Worm (Caenorhabditis elegans): ENCODE data around the gene F18H3.1.

Gene F18H3.1

DNA sequence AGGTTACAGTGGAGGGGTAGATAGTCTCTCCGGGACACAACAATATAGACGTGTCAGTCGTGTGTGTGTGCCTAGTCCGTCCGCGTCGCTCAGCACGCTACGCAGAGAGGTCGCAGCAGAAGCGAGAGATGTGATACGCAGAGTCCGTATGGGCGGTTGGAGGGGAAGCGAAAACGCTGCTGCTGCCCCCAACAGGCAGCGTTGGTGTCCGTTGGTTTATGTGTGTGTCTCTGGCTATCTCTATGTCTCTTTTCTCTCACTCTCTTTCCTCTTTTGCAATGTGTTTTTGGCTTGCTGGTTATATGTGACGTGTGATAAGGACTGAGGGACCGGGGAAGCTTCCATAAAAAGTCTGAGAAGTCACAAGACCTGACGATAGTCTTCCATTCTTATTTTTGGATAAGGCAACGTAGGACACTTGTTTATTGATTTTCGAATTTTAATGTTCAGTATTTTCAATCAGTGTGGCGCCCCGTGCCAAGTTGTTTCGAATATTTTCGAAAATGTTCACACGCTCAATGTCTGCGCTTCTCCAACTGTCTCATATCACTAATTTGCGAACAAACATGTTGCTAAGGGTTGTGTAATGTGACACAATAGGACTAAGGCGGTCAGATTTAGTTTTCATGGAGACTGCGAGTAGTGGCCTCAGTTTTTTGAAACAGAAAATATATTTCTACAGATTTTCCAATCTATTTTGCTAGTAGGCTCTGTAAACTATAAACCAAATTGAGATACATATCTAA, 8.1 kb downstream of the F18H3.1 start, which contains the start of gene pab-2 (continued):
- TF ChIP-seq ces-1 (GFP tag; optimal IDR thresholded peaks at IDR 0.05) (no peak), fos-1 (tag; optimal IDR thresholded peaks at IDR 0.05) (no peak), madf-5 (GFP tag; IDR thresholded peaks at IDR 0.05) (no peak), rbr-2 (tag; optimal IDR thresholded peaks at IDR 0.05) (peak; percentile 87), hlh-30 (tag; optimal IDR thresholded peaks at IDR 0.05; ENCODE audit: insufficient read depth) (peak; percentile 93), nhr-48 (tag; optimal IDR thresholded peaks at IDR 0.05) (peak; percentile 92), tra-1 (GFP tag; IDR thresholded peaks at IDR 0.05) (peak; percentile 85), mdl-1 (tag; optimal IDR thresholded peaks at IDR 0.05) (peak; percentile 70 to 87), nhr-6 (tag; optimal IDR thresholded peaks at IDR 0.05) (no peak), zag-1 (tag; optimal IDR thresholded peaks at IDR 0.05) (peak; percentile 54), egl-27 (tag; optimal IDR thresholded peaks at IDR 0.05) (no peak), ceh-82 (tag; optimal IDR thresholded peaks at IDR 0.05) (no peak), lin-39 (tag; optimal IDR thresholded peaks at IDR 0.05) (no peak), attf-4 (tag; optimal IDR thresholded peaks at IDR 0.05) (no peak), gei-8 (GFP tag; optimal IDR thresholded peaks at IDR 0.05) (peak; percentile 71), nhr-25 (tag; optimal IDR thresholded peaks at IDR 0.05; ENCODE audit: borderline replicate concordance, insufficient read depth) (peak; percentile 51), pha-4 (GFP tag; IDR thresholded peaks at IDR 0.05) (peak; percentile 49; the same call in 1 of the 2 replicates), pha-4 (tag; optimal IDR thresholded peaks at IDR 0.05) (no peak), mxl-3 (GFP tag; optimal IDR thresholded peaks at IDR 0.05) (peak; percentile 97), nhr-28 (tag; optimal IDR thresholded peaks at IDR 0.05) (peak; percentile 87), mxl-2 (GFP tag; conservative IDR thresholded peaks at IDR 0.05) (0 out of 2 replicates have a peak, but pooled peaks have one; percentile 61), zfp-2 (tag; optimal IDR thresholded peaks at IDR 0.05) (no peak), egl-43 (GFP tag; IDR thresholded peaks at IDR 0.05) (peak; percentile 76), R02D3.7 (tag; optimal IDR thresholded peaks at IDR 0.05) (no peak), snpc-1.2 (GFP tag; IDR thresholded peaks at IDR 0.05) (no peak), lsy-2 (tag; optimal IDR thresholded peaks at IDR 0.05) (peak; percentile 43 to 82), snpc-4 (tag; optimal IDR thresholded peaks at IDR 0.05) (no peak), lim-7 (GFP tag; IDR thresholded peaks at IDR 0.05) (0 out of 2 replicates have a peak, but pooled peaks have one; percentile 53), spr-1 (tag; optimal IDR thresholded peaks at IDR 0.05) (peak; percentile 73), lin-1 (GFP tag; IDR thresholded peaks at IDR 0.05) (no peak; the same call in 1 of the 2 replicates), jun-1 (tag; optimal IDR thresholded peaks at IDR 0.05) (no peak), dmd-6 (GFP tag; IDR thresholded peaks at IDR 0.05) (peak; percentile 91), zip-11 (GFP tag; IDR thresholded peaks at IDR 0.05) (no peak), nhr-77 (tag; optimal IDR thresholded peaks at IDR 0.05) (peak; percentile 54), nhr-76 (tag; optimal IDR thresholded peaks at IDR 0.05) (no peak), ZK337.2 (GFP tag; IDR thresholded peaks at IDR 0.05) (no peak), T20F7.1 (GFP tag; optimal IDR thresholded peaks at IDR 0.05) (peak; percentile 46), nhr-11 (tag; optimal IDR thresholded peaks at IDR 0.05) (peak; percentile 79), mdt-29 (GFP tag; IDR thresholded peaks at IDR 0.05) (no peak), ceh-44 (GFP tag; IDR thresholded peaks at IDR 0.05) (no peak), ama-1 (optimal IDR thresholded peaks at IDR 0.05) (no peak), hmg-1.1 (GFP tag; IDR thresholded peaks at IDR 0.05) (peak; percentile 90), lir-3 (tag; optimal IDR thresholded peaks at IDR 0.05) (no peak), unc-62 (GFP tag; optimal IDR thresholded peaks at IDR 0.05 in 1 of 2) (peak in 1 of 2 experiments; percentile 90), unc-62 (tag; optimal IDR thresholded peaks at IDR 0.05) (no peak), Y5F2A.4 (GFP tag; optimal IDR thresholded peaks at IDR 0.05) (no peak), F49E8.2 (tag; optimal IDR thresholded peaks at IDR 0.05; ENCODE audit: borderline replicate concordance) (no peak), ceh-32 (tag; optimal IDR thresholded peaks at IDR 0.05; ENCODE audit: poor library complexity) (no peak), daf-8 (GFP tag; IDR thresholded peaks at IDR 0.05) (no peak), zip-2 (tag; optimal IDR thresholded peaks at IDR 0.05) (peak; percentile 92), dmd-8 (GFP tag; IDR thresholded peaks at IDR 0.05) (0 out of 2 replicates have a peak, but pooled peaks have one; percentile 54)

Measured in whole organism, L4 larva.